Worm (Caenorhabditis elegans) whole organism, young adult: ENCODE measurements around the gene C45G7.13.
A peak's percentile ranks its signal among the peaks of the same experiment; 100 is the strongest.

Experiments
- K12H6.12 ChIP-seq: fragments of 200-800 bp; sonication (Bioruptor generic); optimal IDR thresholded peaks from 2 replicates; lab custom pipeline; 2018; ENCODE audit warnings: mild to moderate bottlenecking, missing genetic modification characterization, missing compliant biosample characterization
- Y67H2A.10 ChIP-seq: fragments of 200-800 bp; sonication (Bioruptor generic); conservative IDR thresholded peaks from 2 replicates; pipeline ENCODE4 v1.3.6; 2022; ENCODE audit warnings: missing genetic modification reagents, missing genetic modification characterization, missing compliant biosample characterization
- ama-1 ChIP-seq, 3 experiments: fragments of 150-350 bp in 1 of 3; sonication (generic microtip) in 2 of 3; optimal IDR thresholded peaks; 2 replicates each; lab custom pipeline; 2014 to 2018; ENCODE audit warnings: missing biosample characterization in 2 of 3, missing genetic modification characterization in 2 of 3, missing genetic modification reagents in 2 of 3
- die-1 ChIP-seq: sonication (generic microtip); optimal IDR thresholded peaks from 2 replicates; lab custom pipeline; 2016; ENCODE audit warnings: missing genotype, mild to moderate bottlenecking, missing genetic modification characterization, missing compliant biosample characterization
- nfya-2 ChIP-seq: fragments of 200-800 bp; sonication (Bioruptor generic); IDR thresholded peaks from 2 replicates; pipeline ENCODE4 v1.3.6; 2022; ENCODE audit warnings: missing genetic modification reagents, missing genetic modification characterization, missing compliant biosample characterization

DNA sequence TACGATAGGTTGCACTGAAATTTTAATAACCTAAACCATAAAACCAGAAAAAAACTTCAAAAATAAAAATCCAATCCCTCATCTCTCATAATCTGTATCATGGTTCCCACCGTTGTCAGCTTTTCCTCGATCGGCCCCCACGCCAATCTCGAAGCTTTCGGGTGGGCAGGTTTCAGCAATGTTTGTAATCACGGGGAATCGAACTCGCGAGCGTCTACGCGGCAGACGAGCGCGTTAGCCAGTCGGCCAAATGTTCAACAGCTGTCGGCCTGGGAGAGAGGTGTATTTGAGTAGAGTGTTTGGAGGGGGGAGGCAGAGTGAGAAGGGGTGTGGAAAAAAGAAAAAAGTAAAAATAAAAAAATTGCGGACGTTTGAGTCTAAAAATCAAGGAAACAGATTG is 42.7 kb downstream of the C45G7.13 start:
- TF ChIP-seq nfya-2 (GFP tag; lab: Robert Waterston, UW) (no peak), ama-1 (optimal IDR thresholded peaks at IDR 0.05; lab: Kevin White, UChicago) (no peak), ama-1 (GFP tag; optimal IDR thresholded peaks at IDR 0.05; lab: Kevin White, UChicago) (peak; percentile 71 to 87), K12H6.12 (tag; lab: Kevin White, UChicago) (peak; percentile 45), Y67H2A.10 (peak; percentile 69; the same call in 1 of the 2 replicates), die-1 (tag; lab: Kevin White, UChicago) (peak; percentile 83)
